Worm (Caenorhabditis elegans): ENCODE measurements around the gene lpr-6.
A peak's percentile ranks its signal among the peaks of the same experiment; 100 is the strongest.

Gene lpr-6

ce11 chrX:11014394-11015280 lies 45.2 kb upstream of the lpr-6 start (continued):
- TF ChIP-seq ceh-82 (tag; optimal IDR thresholded peaks at IDR 0.05): peak in 1 of 3 experiments; percentile 4

DNA sequence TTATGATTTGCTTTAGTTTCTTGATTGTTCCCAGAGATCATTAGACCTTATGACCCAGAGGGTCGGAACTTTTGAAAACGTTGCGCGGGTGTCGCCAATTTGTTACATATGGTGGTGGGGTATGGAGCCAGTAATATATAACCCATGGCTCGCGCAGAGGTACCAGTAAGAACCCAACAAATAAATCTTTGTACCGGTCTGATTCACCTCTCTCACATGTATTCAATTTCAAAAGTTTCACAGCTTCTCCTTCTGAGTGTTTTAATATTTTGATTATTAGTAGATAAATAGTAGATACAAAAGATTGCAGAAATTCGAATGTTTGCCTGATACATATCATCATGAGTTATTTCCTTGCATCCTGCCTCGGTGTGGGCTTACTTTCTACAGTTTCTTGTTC lies 43.7 kb upstream of the lpr-6 start, which contains the start of gene egl-15:
egl-15 (plus strand) TSS at position 301 of the 400 bp plus-strand sequence.
- TF ChIP-seq efl-1 (optimal IDR thresholded peaks at IDR 0.05) (no peak), efl-1 (GFP tag; optimal IDR thresholded peaks at IDR 0.05 in 1 of 2) (peak in 1 of 2 experiments; percentile 30), dsc-1 (tag; optimal IDR thresholded peaks at IDR 0.05) (peak; percentile 31), zip-4 (GFP tag; optimal IDR thresholded peaks at IDR 0.05) (no peak)

DNA sequence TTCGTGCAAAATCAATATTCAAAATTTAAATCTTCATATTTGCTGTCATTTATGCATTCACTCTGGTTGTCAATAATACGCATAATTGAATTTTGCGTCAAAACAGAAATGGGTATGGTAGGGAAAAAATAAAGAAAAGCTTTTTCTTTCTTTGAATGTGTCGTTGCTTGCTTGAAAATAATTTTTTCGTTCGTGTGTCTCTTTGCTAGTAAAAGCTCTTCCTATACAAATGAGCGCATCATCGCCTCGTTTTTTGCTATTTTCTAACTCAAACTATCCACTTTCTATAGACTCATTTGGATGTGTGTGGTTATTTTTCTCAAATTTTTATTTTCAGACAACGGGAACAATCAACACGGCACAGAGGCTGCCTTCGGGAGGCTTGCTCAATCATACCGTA lies 31.2 kb upstream of the lpr-6 start, which contains the start of gene ldb-1:
ldb-1 (plus strand) TSS at position 301 of the 400 bp plus-strand sequence.
- no peak for TF ChIP-seq nhr-237 (tag; optimal IDR thresholded peaks at IDR 0.05)
- TF ChIP-seq nhr-19 (GFP tag; conservative IDR thresholded peaks at IDR 0.05): no peak
- TF ChIP-seq nhr-20 (tag; optimal IDR thresholded peaks at IDR 0.05): no peak
- no peak for TF ChIP-seq alr-1 (tag; optimal IDR thresholded peaks at IDR 0.05; ENCODE audit: borderline replicate concordance)
- no peak for TF ChIP-seq sox-4 (tag; optimal IDR thresholded peaks at IDR 0.05)
- TF ChIP-seq elt-2 (tag; optimal IDR thresholded peaks at IDR 0.05): no peak
- no peak for TF ChIP-seq elt-3 (tag; optimal IDR thresholded peaks at IDR 0.05)
- no peak for TF ChIP-seq nhr-77 (tag; optimal IDR thresholded peaks at IDR 0.05)
- no peak for TF ChIP-seq hlh-4 (tag; optimal IDR thresholded peaks at IDR 0.05)
- TF ChIP-seq efl-1 (optimal IDR thresholded peaks at IDR 0.05): no peak
- TF ChIP-seq efl-1 (GFP tag; optimal IDR thresholded peaks at IDR 0.05 in 1 of 2): no peak
- no peak for TF ChIP-seq ceh-90 (tag; optimal IDR thresholded peaks at IDR 0.05)
- TF ChIP-seq egl-13 (tag; optimal IDR thresholded peaks at IDR 0.05): no peak
- TF ChIP-seq tbx-2 (tag; optimal IDR thresholded peaks at IDR 0.05): no peak
- no peak for TF ChIP-seq ets-5 (GFP tag; IDR thresholded peaks at IDR 0.05)
- no peak for TF ChIP-seq egl-27 (tag; optimal IDR thresholded peaks at IDR 0.05)
- no peak for TF ChIP-seq snpc-4 (tag; optimal IDR thresholded peaks at IDR 0.05)
- no peak for TF ChIP-seq F16B12.6 (tag; optimal IDR thresholded peaks at IDR 0.05)
- TF ChIP-seq blmp-1 (tag; optimal IDR thresholded peaks at IDR 0.05): no peak
- no peak for TF ChIP-seq lin-35 (GFP tag; optimal IDR thresholded peaks at IDR 0.05)
- no peak for TF ChIP-seq fkh-8 (tag; optimal IDR thresholded peaks at IDR 0.05)

DNA sequence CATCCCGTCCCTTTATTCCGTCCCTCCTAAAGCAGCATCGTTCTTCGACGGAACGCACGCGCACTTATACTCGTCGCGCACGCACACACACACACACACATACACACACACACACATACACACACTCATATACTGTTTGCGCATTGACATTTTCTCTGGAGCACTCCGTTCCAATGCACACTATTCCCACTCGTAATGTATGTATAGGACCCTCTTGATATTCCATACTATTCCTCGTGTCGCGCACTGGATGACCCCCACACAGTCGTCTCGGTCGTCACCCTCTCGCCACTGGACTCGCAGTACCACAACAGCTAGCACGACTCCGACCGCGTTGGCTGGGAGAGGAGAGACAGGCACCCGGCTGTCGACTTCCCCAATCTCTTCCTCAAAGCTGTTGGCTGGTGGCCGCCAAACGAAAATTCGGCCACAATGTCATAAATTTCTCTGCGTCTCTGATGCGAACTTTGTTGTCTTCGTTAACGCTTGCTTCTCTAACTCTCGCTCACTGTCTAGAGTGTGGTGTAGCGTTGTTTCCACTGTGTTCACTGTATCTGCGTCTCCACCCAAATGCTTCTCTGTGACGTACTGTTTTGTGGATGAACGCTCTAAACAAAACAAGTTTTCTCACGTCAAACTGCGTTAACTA lies 28.6 kb upstream of the lpr-6 start:
- TF ChIP-seq C16A3.4 (tag; optimal IDR thresholded peaks at IDR 0.05) (peak; percentile 88), lin-14 (GFP tag; optimal IDR thresholded peaks at IDR 0.05) (peak; percentile 99), unc-130 (tag; optimal IDR thresholded peaks at IDR 0.05) (peak; percentile 65), nhr-77 (tag; optimal IDR thresholded peaks at IDR 0.05) (peak; percentile 91), nhr-19 (GFP tag; conservative IDR thresholded peaks at IDR 0.05) (peak; percentile 83), skn-1 (tag; optimal IDR thresholded peaks at IDR 0.05) (peak; percentile 73), egl-27 (tag; optimal IDR thresholded peaks at IDR 0.05) (peak; percentile 63 to 67), zip-4 (GFP tag; optimal IDR thresholded peaks at IDR 0.05) (peak; percentile 69), ceh-88 (GFP tag; IDR thresholded peaks at IDR 0.05) (peak; percentile 69), lin-15B (tag; optimal IDR thresholded peaks at IDR 0.05) (peak; percentile 10), aha-1 (tag; optimal IDR thresholded peaks at IDR 0.05) (peak; percentile 82), isw-1 (GFP tag; IDR thresholded peaks at IDR 0.05) (peak; percentile 71), ztf-4 (tag; optimal IDR thresholded peaks at IDR 0.05) (peak; percentile 86), nhr-84 (tag; optimal IDR thresholded peaks at IDR 0.05) (no peak), nhr-76 (tag; optimal IDR thresholded peaks at IDR 0.05) (peak; percentile 40), jun-1 (tag; optimal IDR thresholded peaks at IDR 0.05) (peak; percentile 86), blmp-1 (tag; optimal IDR thresholded peaks at IDR 0.05) (peak; percentile 57), mdl-1 (tag; optimal IDR thresholded peaks at IDR 0.05) (peak; percentile 6 to 79), nhr-71 (tag; optimal IDR thresholded peaks at IDR 0.05) (peak; percentile 97), lir-3 (tag; optimal IDR thresholded peaks at IDR 0.05; ENCODE audit: poor library complexity) (peak; percentile 86), pax-3 (tag; optimal IDR thresholded peaks at IDR 0.05) (peak; percentile 72), lsy-2 (tag; optimal IDR thresholded peaks at IDR 0.05) (peak; percentile 75 to 89), fos-1 (tag; optimal IDR thresholded peaks at IDR 0.05) (peak; percentile 66), mef-2 (tag; optimal IDR thresholded peaks at IDR 0.05) (peak; percentile 82), snpc-4 (tag; optimal IDR thresholded peaks at IDR 0.05) (peak; percentile 62), grh-1 (GFP tag; IDR thresholded peaks at IDR 0.05) (peak; percentile 82)
